Worm (Caenorhabditis elegans) whole organism, young adult: ENCODE results near the gene nhr-260.

Experiments used
- B0336.3 ChIP-seq: fragments of 200-800 bp; sonication (Bioruptor generic); IDR thresholded peaks from 2 replicates; pipeline ENCODE4 v1.3.6; 2022; ENCODE audit warnings: missing genetic modification characterization, missing compliant biosample characterization
- F10E7.11 ChIP-seq: sonication (generic microtip); optimal IDR thresholded peaks from 2 replicates; lab custom pipeline; 2017; ENCODE audit warnings: mild to moderate bottlenecking, missing genetic modification characterization, moderate library complexity, missing compliant biosample characterization
- F22D6.2 ChIP-seq: sonication (generic microtip); optimal IDR thresholded peaks from 2 replicates; lab custom pipeline; 2016; ENCODE audit warnings: mild to moderate bottlenecking, missing genetic modification characterization, missing compliant biosample characterization
- F33H1.4 ChIP-seq: fragments of 200-800 bp; sonication (Bioruptor generic); IDR thresholded peaks from 2 replicates; pipeline ENCODE4 v1.3.6; 2022; ENCODE audit warnings: missing genetic modification reagents, missing genetic modification characterization, missing compliant biosample characterization
- F39B2.1 ChIP-seq: fragments of 200-800 bp; sonication (Bioruptor generic); IDR thresholded peaks from 2 replicates; pipeline ENCODE4 v1.3.6; 2022; ENCODE audit warnings: missing genetic modification reagents, missing genetic modification characterization, missing compliant biosample characterization
- K12H6.12 ChIP-seq: fragments of 200-800 bp; sonication (Bioruptor generic); optimal IDR thresholded peaks from 2 replicates; lab custom pipeline; 2018; ENCODE audit warnings: mild to moderate bottlenecking, missing genetic modification characterization, missing compliant biosample characterization
- T07F8.4 ChIP-seq: sonication (generic microtip); optimal IDR thresholded peaks from 2 replicates; lab custom pipeline; 2016; ENCODE audit warnings: mild to moderate bottlenecking, missing genetic modification characterization, moderate library complexity, missing compliant biosample characterization
- Y53F4B.3 ChIP-seq: fragments of 200-800 bp; sonication (Bioruptor generic); IDR thresholded peaks from 2 replicates; pipeline ENCODE4 v1.3.6; 2022; ENCODE audit warnings: missing genetic modification reagents, missing genetic modification characterization, missing compliant biosample characterization
- Y56A3A.18 ChIP-seq: fragments of 200-800 bp; sonication (Bioruptor generic); IDR thresholded peaks from 2 replicates; pipeline ENCODE4 v1.3.6; 2022; ENCODE audit warnings: missing genetic modification reagents, missing genetic modification characterization, missing compliant biosample characterization
- ama-1 ChIP-seq, 3 experiments: fragments of 150-350 bp in 1 of 3; sonication (generic microtip) in 2 of 3; optimal IDR thresholded peaks; 2 replicates each; lab custom pipeline; 2014 to 2018; ENCODE audit warnings: missing biosample characterization in 2 of 3, missing genetic modification characterization in 2 of 3, missing genetic modification reagents in 2 of 3
- aptf-3 ChIP-seq: fragments of 200-800 bp; sonication (Bioruptor generic); IDR thresholded peaks from 2 replicates; pipeline ENCODE4 v1.3.6; 2022; ENCODE audit warnings: missing genetic modification characterization, missing compliant biosample characterization
- atf-7 ChIP-seq: sonication (generic microtip); optimal IDR thresholded peaks from 2 replicates; lab custom pipeline; 2017; ENCODE audit warnings: mild to moderate bottlenecking, missing genetic modification characterization, missing compliant biosample characterization
- athp-1 ChIP-seq: sonication (generic microtip); optimal IDR thresholded peaks from 2 replicates; lab custom pipeline; 2017; ENCODE audit warnings: mild to moderate bottlenecking, missing genetic modification characterization, missing compliant biosample characterization
- attf-3 ChIP-seq: fragments of 200-800 bp; sonication (Bioruptor generic); conservative IDR thresholded peaks from 2 replicates; pipeline ENCODE4 v1.3.6; 2022; ENCODE audit warnings: missing genetic modification reagents, missing genetic modification characterization, missing compliant biosample characterization
- attf-5 ChIP-seq: fragments of 200-800 bp; sonication (Bioruptor generic); optimal IDR thresholded peaks from 2 replicates; lab custom pipeline; 2018; ENCODE audit warnings: mild to moderate bottlenecking, missing genetic modification characterization, missing compliant biosample characterization
- ccch-3 ChIP-seq: fragments of 200-800 bp; sonication (Bioruptor generic); optimal IDR thresholded peaks from 2 replicates; lab custom pipeline; 2018; ENCODE audit warnings: mild to moderate bottlenecking, missing genetic modification characterization, missing compliant biosample characterization
- ceh-27 ChIP-seq: fragments of 200-800 bp; sonication (Bioruptor generic); optimal IDR thresholded peaks from 2 replicates; lab custom pipeline; 2018; ENCODE audit warnings: mild to moderate bottlenecking, missing genetic modification characterization, moderate library complexity, missing compliant biosample characterization
- hmg-20 ChIP-seq: fragments of 200-800 bp; sonication (Bioruptor generic); IDR thresholded peaks from 2 replicates; pipeline ENCODE4 v1.3.6; 2022; ENCODE audit warnings: missing genetic modification reagents, missing genetic modification characterization, missing compliant biosample characterization
- let-607 ChIP-seq, 2 experiments: fragments of 200-800 bp in 1 of 2; sonication (Bioruptor generic) in 1 of 2; sonication (generic microtip) in 1 of 2; optimal IDR thresholded peaks; 2 replicates each; lab custom pipeline; 2016 to 2018; ENCODE audit warnings: mild to moderate bottlenecking in 2 of 2, missing compliant biosample characterization in 2 of 2, missing genetic modification characterization in 2 of 2, moderate library complexity in 2 of 2, missing genotype in 1 of 2
- lin-35 ChIP-seq, 3 experiments: fragments of 150-350 bp in 2 of 3; sonication (generic microtip) in 1 of 3; optimal IDR thresholded peaks; 2 replicates each; lab custom pipeline; 2014 to 2018; ENCODE audit warnings: missing biosample characterization in 3 of 3, missing genetic modification characterization in 3 of 3, missing genetic modification reagents in 3 of 3
- madf-3 ChIP-seq: fragments of 200-800 bp; sonication (Bioruptor generic); IDR thresholded peaks from 2 replicates; pipeline ENCODE4 v1.3.6; 2022; ENCODE audit warnings: missing genetic modification reagents, missing genetic modification characterization, missing compliant biosample characterization
- madf-8 ChIP-seq: fragments of 200-800 bp; sonication (Bioruptor generic); conservative IDR thresholded peaks from 2 replicates; pipeline ENCODE4 v1.3.6; 2022; ENCODE audit warnings: missing genetic modification reagents, missing genetic modification characterization, missing compliant biosample characterization
- nhr-120 ChIP-seq: fragments of 200-800 bp; sonication (Bioruptor generic); IDR thresholded peaks from 2 replicates; pipeline ENCODE4 v1.3.6; 2022; ENCODE audit warnings: missing genetic modification characterization, missing compliant biosample characterization
- nhr-179 ChIP-seq: sonication (generic microtip); optimal IDR thresholded peaks from 2 replicates; lab custom pipeline; 2016; ENCODE audit warnings: mild to moderate bottlenecking, missing genetic modification characterization, missing compliant biosample characterization
- snpc-1.3 ChIP-seq: sonication (generic microtip); optimal IDR thresholded peaks from 2 replicates; lab custom pipeline; 2017; ENCODE audit warnings: missing genetic modification characterization, mild to moderate bottlenecking, missing compliant biosample characterization, antibody characterized with exemption, moderate library complexity, missing genotype, missing genetic modification reagents; ENCODE audit not compliant: insufficient read depth
- tbp1 ChIP-seq: fragments of 200-800 bp; sonication (Bioruptor generic); optimal IDR thresholded peaks from 2 replicates; lab custom pipeline; 2018; ENCODE audit warnings: mild to moderate bottlenecking, missing genetic modification characterization, missing compliant biosample characterization
- tbx-9 ChIP-seq: sonication (generic microtip); optimal IDR thresholded peaks from 2 replicates; lab custom pipeline; 2016; ENCODE audit warnings: borderline replicate concordance, missing genetic modification characterization, inconsistent platforms, missing compliant biosample characterization
- tlf-1 ChIP-seq: fragments of 200-800 bp; sonication (Bioruptor generic); optimal IDR thresholded peaks from 2 replicates; lab custom pipeline; 2018; ENCODE audit warnings: mild to moderate bottlenecking, missing genetic modification characterization, missing compliant biosample characterization
- unc-130 ChIP-seq: sonication (generic microtip); optimal IDR thresholded peaks from 2 replicates; lab custom pipeline; 2016; ENCODE audit warnings: missing genetic modification reagents, missing genetic modification characterization, missing compliant biosample characterization
- zfh-2 ChIP-seq: fragments of 200-800 bp; sonication (Bioruptor generic); conservative IDR thresholded peaks from 2 replicates; pipeline ENCODE4 v1.3.6; 2022; ENCODE audit warnings: missing genetic modification reagents, missing genetic modification characterization, missing compliant biosample characterization
- ztf-22 ChIP-seq: fragments of 200-800 bp; sonication (Bioruptor generic); optimal IDR thresholded peaks from 2 replicates; lab custom pipeline; 2018; ENCODE audit warnings: mild to moderate bottlenecking, missing genetic modification characterization, moderate library complexity, missing compliant biosample characterization
- ztf-3 ChIP-seq: fragments of 200-800 bp; sonication (Bioruptor generic); optimal IDR thresholded peaks from 2 replicates; lab custom pipeline; 2018; ENCODE audit warnings: mild to moderate bottlenecking, missing genetic modification characterization, missing compliant biosample characterization

nhr-260 gene

DNA sequence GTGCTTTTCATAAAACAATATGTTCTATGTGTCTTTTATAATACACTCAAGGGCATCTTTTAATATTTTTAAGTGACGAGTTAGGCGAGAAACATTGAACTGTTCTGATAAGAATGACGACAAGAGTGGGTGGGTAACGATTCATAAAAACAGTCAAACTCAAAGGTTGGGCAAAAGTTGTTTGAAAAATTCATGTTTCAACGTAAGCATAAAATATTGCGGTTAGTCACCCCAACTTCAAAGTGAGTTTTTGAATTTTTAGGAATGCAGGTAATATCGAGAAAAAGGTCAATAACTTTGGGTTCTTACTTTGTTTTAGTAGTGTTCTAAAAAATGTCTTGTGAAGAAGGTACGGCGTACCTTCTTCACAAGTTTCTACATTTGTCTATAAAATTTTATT, 30.3 kb upstream of the nhr-260 start, which contains the start of gene oac-31:
Gene oac-31, minus strand, starts transcription at position 101 of the 400 bp plus-strand sequence.
- TF ChIP-seq unc-130 (GFP tag; lab: Kevin White, UChicago) (no peak), Y56A3A.18 (GFP tag; lab: Robert Waterston, UW) (no peak), atf-7 (tag; lab: Kevin White, UChicago) (no peak)

- no peak for TF ChIP-seq ama-1 (optimal IDR thresholded peaks at IDR 0.05; lab: Kevin White, UChicago)
- TF ChIP-seq ama-1 (GFP tag; optimal IDR thresholded peaks at IDR 0.05; lab: Kevin White, UChicago): no peak
- no peak for TF ChIP-seq F22D6.2 (tag; lab: Kevin White, UChicago)
- TF ChIP-seq tlf-1 (GFP tag; lab: Kevin White, UChicago): no peak
- no peak for TF ChIP-seq K12H6.12 (tag; lab: Kevin White, UChicago)
- no peak for TF ChIP-seq ztf-3 (GFP tag; lab: Kevin White, UChicago)
- no peak for TF ChIP-seq hmg-20 (GFP tag; lab: Robert Waterston, UW)
- no peak for TF ChIP-seq F39B2.1 (GFP tag; lab: Robert Waterston, UW)
- TF ChIP-seq ccch-3 (GFP tag; lab: Kevin White, UChicago): no peak
Observed at ce11 chrV:1540249-1540648, 28.8 kb upstream of the nhr-260 start.

- TF ChIP-seq let-607 (tag; optimal IDR thresholded peaks at IDR 0.05; lab: Kevin White, UChicago): no peak
- TF ChIP-seq F22D6.2 (tag; lab: Kevin White, UChicago): no peak
- TF ChIP-seq attf-5 (GFP tag; lab: Kevin White, UChicago): no peak
- no peak for TF ChIP-seq F10E7.11 (tag; lab: Kevin White, UChicago)
- TF ChIP-seq T07F8.4 (tag; lab: Kevin White, UChicago): no peak
- TF ChIP-seq nhr-120 (GFP tag; lab: Robert Waterston, UW): no peak
- no peak for TF ChIP-seq ceh-27 (GFP tag; lab: Kevin White, UChicago)
- TF ChIP-seq snpc-1.3: no peak
- TF ChIP-seq tbx-9 (tag; lab: Kevin White, UChicago): no peak
- no peak for TF ChIP-seq ama-1 (optimal IDR thresholded peaks at IDR 0.05; lab: Kevin White, UChicago)
- TF ChIP-seq ama-1 (GFP tag; optimal IDR thresholded peaks at IDR 0.05; lab: Kevin White, UChicago): no peak
- no peak for TF ChIP-seq madf-3 (GFP tag; lab: Robert Waterston, UW)
- TF ChIP-seq madf-8 (GFP tag; lab: Robert Waterston, UW): no peak
- no peak for TF ChIP-seq nhr-179 (tag; lab: Kevin White, UChicago)
- no peak for TF ChIP-seq attf-3 (GFP tag; lab: Robert Waterston, UW)
- no peak for TF ChIP-seq lin-35 (GFP tag; optimal IDR thresholded peaks at IDR 0.05; lab: Kevin White, UChicago)
- TF ChIP-seq athp-1 (tag; lab: Kevin White, UChicago): no peak
- TF ChIP-seq Y53F4B.3 (GFP tag; lab: Robert Waterston, UW): no peak
- TF ChIP-seq ztf-22 (GFP tag; lab: Kevin White, UChicago): no peak
- no peak for TF ChIP-seq tbp1 (GFP tag; lab: Kevin White, UChicago)
Observed at ce11 chrV:1538842-1539241, 27.4 kb upstream of the nhr-260 start.

- no peak for TF ChIP-seq zfh-2 (GFP tag; lab: Robert Waterston, UW)
- no peak for TF ChIP-seq aptf-3 (GFP tag; lab: Robert Waterston, UW)
- TF ChIP-seq B0336.3 (GFP tag; lab: Robert Waterston, UW): no peak
- no peak for TF ChIP-seq F33H1.4 (GFP tag; lab: Robert Waterston, UW)
Observed at ce11 chrV:1536979-1537378, 25.5 kb upstream of the nhr-260 start, which contains the start of gene K02H11.9. Gene K02H11.9 (minus strand): TSS chrV:1537079.
